Fruit fly (Drosophila melanogaster) whole organism, embryonic: ENCODE results near the gene CG13449.

ENCODE experiments used
- Bdp1 ChIP-seq: fragments of 200-800 bp; sonication (Bioruptor generic); optimal IDR thresholded peaks from 3 replicates; lab custom pipeline; 2016; ENCODE audit warnings: missing biosample characterization, missing genetic modification characterization
- Bgb ChIP-seq: fragments of 200-800 bp; sonication (Bioruptor generic); IDR thresholded peaks from 2 replicates; pipeline ENCODE4 v1.3.6; 2022; ENCODE audit warnings: missing biosample characterization, missing genetic modification characterization; ENCODE audit not compliant: partially characterized antibody
- CG11085 ChIP-seq: fragments of 200-800 bp; sonication (Bioruptor generic); IDR thresholded peaks from 2 replicates; pipeline ENCODE4 v1.3.6; 2022; ENCODE audit warnings: missing biosample characterization, missing genetic modification characterization
- CG11398 ChIP-seq: fragments of 200-800 bp; sonication (Bioruptor generic); optimal IDR thresholded peaks from 2 replicates; lab custom pipeline; 2016; ENCODE audit warnings: missing biosample characterization, missing genetic modification characterization
- CG12071 ChIP-seq: fragments of 200-800 bp; sonication (Bioruptor generic); optimal IDR thresholded peaks from 3 replicates; lab custom pipeline; 2018; ENCODE audit warnings: missing biosample characterization, mild to moderate bottlenecking, missing genetic modification characterization
- CG12744 ChIP-seq: fragments of 200-800 bp; sonication (Bioruptor generic); optimal IDR thresholded peaks from 2 replicates; lab custom pipeline; 2016; ENCODE audit warnings: missing biosample characterization, missing genetic modification characterization
- CG12769 ChIP-seq: fragments of 200-800 bp; sonication (Bioruptor generic); optimal IDR thresholded peaks from 2 replicates; lab custom pipeline; 2019; ENCODE audit warnings: missing biosample characterization, mild to moderate bottlenecking, missing genetic modification characterization, moderate library complexity
- CG13424 ChIP-seq: fragments of 200-800 bp; sonication (Bioruptor generic); optimal IDR thresholded peaks from 2 replicates; lab custom pipeline; 2019; ENCODE audit warnings: missing biosample characterization, mild to moderate bottlenecking, missing genetic modification characterization, moderate library complexity
- CG14667 ChIP-seq: fragments of 200-800 bp; sonication (Bioruptor generic); IDR thresholded peaks from 2 replicates; pipeline ENCODE4 v1.3.6; 2022; ENCODE audit warnings: missing biosample characterization, missing genetic modification characterization
- CG15514 ChIP-seq: fragments of 200-800 bp; sonication (Bioruptor generic); optimal IDR thresholded peaks from 3 replicates; lab custom pipeline; 2017; ENCODE audit warnings: missing biosample characterization, missing genetic modification characterization, mild to moderate bottlenecking, moderate library complexity, missing genetic modification reagents
- CG1603 ChIP-seq: fragments of 200-800 bp; sonication (Bioruptor generic); optimal IDR thresholded peaks from 2 replicates; lab custom pipeline; 2019; ENCODE audit warnings: missing biosample characterization, mild to moderate bottlenecking, missing genetic modification characterization, moderate library complexity
- CG1647 ChIP-seq: fragments of 200-800 bp; sonication (Bioruptor generic); optimal IDR thresholded peaks from 3 replicates; lab custom pipeline; 2016; ENCODE audit warnings: missing biosample characterization, missing genetic modification characterization
- CG17385 ChIP-seq: fragments of 200-800 bp; sonication (Bioruptor generic); optimal IDR thresholded peaks from 3 replicates; lab custom pipeline; 2018; ENCODE audit warnings: missing biosample characterization, mild to moderate bottlenecking, missing genetic modification characterization
- CG17802 ChIP-seq: fragments of 200-800 bp; sonication (Bioruptor generic); optimal IDR thresholded peaks from 2 replicates; lab custom pipeline; 2018; ENCODE audit warnings: missing biosample characterization, mild to moderate bottlenecking, missing genetic modification characterization, moderate library complexity
- CG17829 ChIP-seq: fragments of 200-800 bp; optimal IDR thresholded peaks from 2 replicates; lab custom pipeline; 2019; ENCODE audit warnings: missing biosample characterization, mild to moderate bottlenecking, missing genetic modification characterization, moderate library complexity
- CG1792 ChIP-seq: fragments of 200-800 bp; sonication (Bioruptor generic); optimal IDR thresholded peaks from 2 replicates; lab custom pipeline; 2016; ENCODE audit warnings: missing biosample characterization, missing genetic modification characterization
- CG18262 ChIP-seq: fragments of 200-800 bp; optimal IDR thresholded peaks from 3 replicates; lab custom pipeline; 2019; ENCODE audit warnings: missing biosample characterization, mild to moderate bottlenecking, missing genetic modification characterization, moderate library complexity
- CG18476 ChIP-seq: fragments of 200-800 bp; sonication (Bioruptor generic); optimal IDR thresholded peaks from 2 replicates; lab custom pipeline; 2016; ENCODE audit warnings: missing biosample characterization, mild to moderate bottlenecking, missing genetic modification characterization
- CG2120 ChIP-seq: fragments of 200-800 bp; sonication (Bioruptor generic); optimal IDR thresholded peaks from 3 replicates; lab custom pipeline; 2016; ENCODE audit warnings: missing biosample characterization, missing genetic modification characterization
- CG2129 ChIP-seq: fragments of 200-800 bp; sonication (Bioruptor generic); IDR thresholded peaks from 2 replicates; pipeline ENCODE4 v1.3.6; 2022; ENCODE audit warnings: missing biosample characterization, missing genetic modification characterization; ENCODE audit not compliant: partially characterized antibody
- CG4424 ChIP-seq: fragments of 200-800 bp; sonication (Bioruptor generic); optimal IDR thresholded peaks from 3 replicates; lab custom pipeline; 2016; ENCODE audit warnings: missing biosample characterization, missing genetic modification characterization
- CG5245 ChIP-seq: fragments of 200-800 bp; sonication (Bioruptor generic); optimal IDR thresholded peaks from 3 replicates; lab custom pipeline; 2016; ENCODE audit warnings: missing biosample characterization, missing genetic modification characterization
- CG6272 ChIP-seq: fragments of 200-800 bp; sonication (Bioruptor generic); IDR thresholded peaks from 2 replicates; pipeline ENCODE4 v1.3.6; 2022; ENCODE audit warnings: missing biosample characterization, missing genetic modification characterization
- CG8089 ChIP-seq: fragments of 200-800 bp; sonication (Bioruptor generic); optimal IDR thresholded peaks from 3 replicates; lab custom pipeline; 2016; ENCODE audit warnings: missing biosample characterization, missing genetic modification characterization
- CG8388 ChIP-seq: fragments of 200-800 bp; sonication (Bioruptor generic); optimal IDR thresholded peaks from 2 replicates; lab custom pipeline; 2019; ENCODE audit warnings: missing biosample characterization, mild to moderate bottlenecking, missing genetic modification characterization, moderate library complexity
- CG8924 ChIP-seq: fragments of 200-800 bp; optimal IDR thresholded peaks from 3 replicates; lab custom pipeline; 2019; ENCODE audit warnings: missing biosample characterization, mild to moderate bottlenecking, missing genetic modification characterization, moderate library complexity
- Dp ChIP-seq: fragments of 200-800 bp; sonication (Bioruptor generic); optimal IDR thresholded peaks from 2 replicates; lab custom pipeline; 2018; ENCODE audit warnings: missing biosample characterization, mild to moderate bottlenecking, missing genetic modification characterization, moderate library complexity
- E2f2 ChIP-seq: fragments of 200-800 bp; sonication (Bioruptor generic); IDR thresholded peaks from 2 replicates; pipeline ENCODE4 v1.3.6; 2022; ENCODE audit warnings: missing biosample characterization, missing genetic modification characterization
- HLHmδ ChIP-seq: fragments of 200-800 bp; sonication (Bioruptor generic); optimal IDR thresholded peaks from 2 replicates; lab custom pipeline; 2018; ENCODE audit warnings: missing biosample characterization, mild to moderate bottlenecking, missing genetic modification characterization, moderate library complexity
- Myb ChIP-seq: fragments of 200-800 bp; sonication (Bioruptor generic); optimal IDR thresholded peaks from 2 replicates; lab custom pipeline; 2016; ENCODE audit warnings: missing biosample characterization, missing genetic modification characterization
- NFAT ChIP-seq: fragments of 200-800 bp; sonication (Bioruptor generic); IDR thresholded peaks from 2 replicates; pipeline ENCODE4 v1.3.6; 2022; ENCODE audit warnings: missing biosample characterization, missing genetic modification characterization
- Oaz ChIP-seq: fragments of 200-800 bp; sonication (Bioruptor generic); IDR thresholded peaks from 2 replicates; pipeline ENCODE4 v1.3.6; 2022; ENCODE audit warnings: missing biosample characterization, missing genetic modification characterization
- Ravus ChIP-seq: fragments of 200-800 bp; sonication (Bioruptor generic); IDR thresholded peaks from 2 replicates; pipeline ENCODE4 v1.3.6; 2022; ENCODE audit warnings: missing biosample characterization, missing genetic modification characterization
- Sox100B ChIP-seq: fragments of 200-800 bp; sonication (Bioruptor generic); optimal IDR thresholded peaks from 3 replicates; lab custom pipeline; 2018; ENCODE audit warnings: missing biosample characterization, mild to moderate bottlenecking, missing genetic modification characterization
- Stat92E ChIP-seq, 3 experiments: fragments of >200 bp in 2 of 3; fragments of 200-800 bp in 1 of 3; sonication (Bioruptor generic) in 1 of 3; optimal IDR thresholded peaks; 2 replicates each; lab custom pipeline; 2017 to 2019; ENCODE audit warnings: missing biosample characterization in 3 of 3, missing genetic modification characterization in 3 of 3, mild to moderate bottlenecking in 1 of 3, moderate library complexity in 1 of 3
- amos ChIP-seq: fragments of 200-800 bp; sonication (Bioruptor generic); IDR thresholded peaks from 2 replicates; pipeline ENCODE4 v1.3.6; 2022; ENCODE audit warnings: missing biosample characterization, missing genetic modification characterization; ENCODE audit not compliant: partially characterized antibody
- croc ChIP-seq: fragments of 200-800 bp; sonication (Bioruptor generic); conservative IDR thresholded peaks from 3 replicates; pipeline ENCODE4 v1.3.6; 2022; ENCODE audit warnings: missing biosample characterization, missing genetic modification characterization
- crol ChIP-seq: fragments of 200-800 bp; sonication (Bioruptor generic); IDR thresholded peaks from 2 replicates; pipeline ENCODE4 v1.3.6; 2022; ENCODE audit warnings: missing biosample characterization, missing genetic modification characterization
- crp ChIP-seq, 2 experiments: fragments of 200-800 bp; sonication (Bioruptor generic); optimal IDR thresholded peaks; 2 replicates in 1 of 2; 3 replicates in 1 of 2; lab custom pipeline; 2017; ENCODE audit warnings: missing biosample characterization in 2 of 2, missing genetic modification characterization in 2 of 2, mild to moderate bottlenecking in 1 of 2, moderate library complexity in 1 of 2
- gcm2 ChIP-seq: fragments of 200-800 bp; sonication (Bioruptor generic); optimal IDR thresholded peaks from 2 replicates; lab custom pipeline; 2016; ENCODE audit warnings: missing biosample characterization, missing genetic modification characterization
- hth ChIP-seq: fragments of >200 bp; optimal IDR thresholded peaks from 2 replicates; lab custom pipeline; 2017; ENCODE audit warnings: inconsistent platforms
- lilli ChIP-seq: fragments of 200-800 bp; sonication (Bioruptor generic); optimal IDR thresholded peaks from 3 replicates; lab custom pipeline; 2016; ENCODE audit warnings: missing biosample characterization, missing genetic modification characterization
- luna ChIP-seq: fragments of 200-800 bp; sonication (Bioruptor generic); optimal IDR thresholded peaks from 2 replicates; lab custom pipeline; 2016; ENCODE audit warnings: missing biosample characterization, missing genetic modification characterization
- mld ChIP-seq: fragments of 200-800 bp; sonication (Bioruptor generic); IDR thresholded peaks from 3 replicates; pipeline ENCODE4 v1.3.6; 2022; ENCODE audit warnings: missing biosample characterization, missing genetic modification characterization; ENCODE audit not compliant: partially characterized antibody
- nerfin-2 ChIP-seq: fragments of 200-800 bp; sonication (Bioruptor generic); IDR thresholded peaks from 2 replicates; pipeline ENCODE4 v1.3.6; 2022; ENCODE audit warnings: missing biosample characterization, missing genetic modification characterization; ENCODE audit not compliant: partially characterized antibody
- sqz ChIP-seq: fragments of 200-800 bp; sonication (Bioruptor generic); optimal IDR thresholded peaks from 3 replicates; lab custom pipeline; 2018; ENCODE audit warnings: missing biosample characterization, mild to moderate bottlenecking, missing genetic modification characterization
- stwl ChIP-seq: fragments of 200-800 bp; sonication (Bioruptor generic); optimal IDR thresholded peaks from 3 replicates; lab custom pipeline; 2018; ENCODE audit warnings: missing biosample characterization, mild to moderate bottlenecking, missing genetic modification characterization, moderate library complexity
- zfh2 ChIP-seq: fragments of 200-800 bp; sonication (Bioruptor generic); optimal IDR thresholded peaks from 2 replicates; lab custom pipeline; 2016; ENCODE audit warnings: missing biosample characterization, missing genetic modification characterization

CG13449 gene

DNA sequence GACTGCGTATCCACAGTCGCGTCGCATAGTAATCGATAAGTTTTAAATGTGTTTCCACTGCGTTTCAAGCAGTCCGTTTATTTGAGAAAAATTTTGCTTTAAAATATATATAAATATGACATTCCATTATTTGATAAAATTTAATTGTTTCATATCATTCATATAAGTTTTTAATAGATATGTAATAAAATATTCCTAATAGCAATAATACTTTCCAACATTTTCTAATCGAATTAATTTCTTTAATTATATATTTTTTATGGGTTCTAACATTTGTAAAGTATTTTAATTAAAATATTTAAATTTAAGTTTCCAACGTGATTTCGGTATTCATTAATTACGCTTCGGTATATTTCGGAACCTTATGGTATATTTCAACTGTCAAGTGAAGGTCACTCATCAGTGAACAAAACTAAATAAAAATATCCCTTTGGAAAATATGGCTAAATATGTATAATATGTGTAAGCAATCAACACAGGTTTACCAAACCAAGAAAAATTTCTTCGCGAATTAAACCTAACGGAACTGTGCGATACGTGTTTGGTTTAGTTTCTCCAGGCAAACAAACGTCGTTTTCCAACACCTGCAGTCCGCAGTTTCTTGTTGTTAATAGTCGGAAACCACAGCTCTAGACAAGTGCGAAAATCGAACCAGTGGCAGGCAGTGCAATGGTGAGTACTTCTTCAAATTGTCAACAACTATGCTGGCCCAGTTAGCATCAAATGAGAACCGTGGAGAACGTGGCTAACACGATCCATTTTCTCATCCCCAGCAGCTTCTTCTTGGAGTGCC, 49.4 kb downstream of the CG13449 start, which contains the start of the genes CG7739 and SCCRO (continued):
- TF ChIP-seq Sox100B (peak; percentile 4), CG4424 (GFP tag; lab: Kevin White, UChicago) (peak; percentile 54), NFAT (peak; percentile 70), CG1603 (tag; lab: Kevin White, UChicago) (peak; percentile 42), crol (GFP tag; lab: Robert Waterston, UW) (no peak), Ravus (GFP tag; lab: Robert Waterston, UW) (peak; percentile 10; the same call in 1 of the 2 replicates), CG17802 (tag; lab: Kevin White, UChicago) (peak; percentile 70), Myb (no peak), E2f2 (GFP tag; lab: Robert Waterston, UW) (peak; percentile 52), hth (no peak), CG18262 (peak; percentile 70), zfh2 (GFP tag; lab: Kevin White, UChicago) (peak; percentile 41), CG5245 (GFP tag; lab: Kevin White, UChicago) (peak; percentile 44), gcm2 (no peak), stwl (tag; lab: Kevin White, UChicago) (peak; percentile 33), mld (GFP tag; lab: Robert Waterston, UW) (no peak), CG12769 (tag; lab: Kevin White, UChicago) (no peak), CG17385 (GFP tag; lab: Kevin White, UChicago) (peak; percentile 42), CG13424 (peak; percentile 66), crp (GFP tag; optimal IDR thresholded peaks at IDR 0.05; lab: Kevin White, UChicago) (peak in 1 of 2 experiments; percentile 70), Stat92E (GFP tag; optimal IDR thresholded peaks at IDR 0.05; lab: Kevin White, UChicago) (no peak), CG8924 (tag; lab: Kevin White, UChicago) (peak; percentile 70), CG8089 (no peak), HLHmδ (GFP tag; lab: Kevin White, UChicago) (no peak), CG17829 (tag; lab: Kevin White, UChicago) (peak; percentile 71), CG6272 (peak; percentile 64; the same call in 1 of the 2 replicates), croc (GFP tag; lab: Robert Waterston, UW) (no peak), CG18476 (GFP tag; lab: Kevin White, UChicago) (peak; percentile 1), CG2129 (GFP tag; lab: Robert Waterston, UW) (no peak), CG14667 (GFP tag; lab: Robert Waterston, UW) (0 out of 2 replicates have a peak, but pooled peaks have one; percentile 15), Bgb (no peak), CG11398 (GFP tag; lab: Kevin White, UChicago) (peak; percentile 26), CG1792 (no peak), amos (GFP tag; lab: Robert Waterston, UW) (peak; percentile 71; the same call in 1 of the 2 replicates), luna (GFP tag; lab: Kevin White, UChicago) (no peak), Dp (GFP tag; lab: Kevin White, UChicago) (peak; percentile 17), CG2120 (GFP tag; lab: Kevin White, UChicago) (peak; percentile 40), Oaz (GFP tag; lab: Robert Waterston, UW) (0 out of 2 replicates have a peak, but pooled peaks have one; percentile 45), Bdp1 (GFP tag; lab: Kevin White, UChicago) (peak; percentile 35), lilli (GFP tag; lab: Kevin White, UChicago) (peak; percentile 46), CG15514 (GFP tag; lab: Kevin White, UChicago) (peak; percentile 71), CG12744 (GFP tag; lab: Kevin White, UChicago) (no peak), sqz (GFP tag; lab: Kevin White, UChicago) (no peak), CG12071 (GFP tag; lab: Kevin White, UChicago) (no peak), CG8388 (GFP tag; lab: Kevin White, UChicago) (peak; percentile 58), CG11085 (GFP tag; lab: Robert Waterston, UW) (peak; percentile 66), nerfin-2 (no peak), CG1647 (GFP tag; lab: Kevin White, UChicago) (peak; percentile 7)
